Fruit fly (Drosophila melanogaster) whole organism, pupa: ENCODE measurements around the gene CG42577.

Experiments used
- CG10348 ChIP-seq: fragments of 200-800 bp; sonication (Bioruptor generic); IDR thresholded peaks from 2 replicates; pipeline ENCODE4 v1.3.6; 2022; ENCODE audit warnings: missing biosample characterization, missing genetic modification characterization
- CG12605 ChIP-seq: fragments of 200-800 bp; sonication (Bioruptor generic); IDR thresholded peaks from 2 replicates; pipeline ENCODE4 v1.3.6; 2022; ENCODE audit warnings: missing biosample characterization, missing genetic modification characterization
- CG13204 ChIP-seq: fragments of 200-800 bp; sonication (Bioruptor generic); optimal IDR thresholded peaks from 2 replicates; lab custom pipeline; 2018; ENCODE audit warnings: missing biosample characterization, mild to moderate bottlenecking, missing genetic modification characterization, moderate library complexity
- CG14655 ChIP-seq: fragments of 200-800 bp; sonication (Bioruptor generic); optimal IDR thresholded peaks from 3 replicates; lab custom pipeline; 2017; ENCODE audit warnings: mild to moderate bottlenecking, missing biosample characterization, missing genetic modification reagents, missing genetic modification characterization
- CG15710 ChIP-seq: fragments of 200-800 bp; sonication (Bioruptor generic); optimal IDR thresholded peaks from 2 replicates; lab custom pipeline; 2018; ENCODE audit warnings: missing biosample characterization, mild to moderate bottlenecking, missing genetic modification characterization, moderate library complexity
- CG17806 ChIP-seq: fragments of 200-800 bp; sonication (Bioruptor generic); optimal IDR thresholded peaks from 2 replicates; lab custom pipeline; 2018; ENCODE audit warnings: missing biosample characterization, mild to moderate bottlenecking, missing genetic modification characterization, moderate library complexity
- CG32121 ChIP-seq: fragments of 200-800 bp; sonication (Bioruptor generic); IDR thresholded peaks from 2 replicates; pipeline ENCODE4 v1.3.6; 2022; ENCODE audit warnings: missing biosample characterization, missing genetic modification characterization
- CG34367 ChIP-seq: fragments of 200-800 bp; sonication (Bioruptor generic); optimal IDR thresholded peaks from 2 replicates; lab custom pipeline; 2018; ENCODE audit warnings: missing biosample characterization, mild to moderate bottlenecking, missing genetic modification characterization
- CG4496 ChIP-seq: fragments of 200-800 bp; sonication (Bioruptor generic); IDR thresholded peaks from 3 replicates; pipeline ENCODE4 v1.3.6; 2022; ENCODE audit warnings: missing biosample characterization, missing genetic modification characterization
- CG8159 ChIP-seq: fragments of 200-800 bp; sonication (Bioruptor generic); optimal IDR thresholded peaks from 3 replicates; lab custom pipeline; 2018; ENCODE audit warnings: missing biosample characterization, mild to moderate bottlenecking, missing genetic modification characterization, moderate library complexity
- CG8301 ChIP-seq: fragments of 200-800 bp; sonication (Bioruptor generic); optimal IDR thresholded peaks from 2 replicates; lab custom pipeline; 2018; ENCODE audit warnings: missing biosample characterization, mild to moderate bottlenecking, missing genetic modification characterization
- CG9948 ChIP-seq: fragments of 200-800 bp; sonication (Bioruptor generic); optimal IDR thresholded peaks from 2 replicates; lab custom pipeline; 2018; ENCODE audit warnings: missing biosample characterization, mild to moderate bottlenecking, missing genetic modification characterization, moderate library complexity
- D1 ChIP-seq: fragments of 200-800 bp; sonication (Bioruptor generic); optimal IDR thresholded peaks from 2 replicates; lab custom pipeline; 2018; ENCODE audit warnings: missing biosample characterization, mild to moderate bottlenecking, missing genetic modification characterization, moderate library complexity
- EcR ChIP-seq: fragments of 200-800 bp; sonication (Bioruptor generic); optimal IDR thresholded peaks from 3 replicates; lab custom pipeline; 2019; ENCODE audit warnings: missing biosample characterization, missing genetic modification characterization, mild to moderate bottlenecking, moderate library complexity, missing genetic modification reagents
- Ets98B ChIP-seq: fragments of 200-800 bp; sonication (Bioruptor generic); IDR thresholded peaks from 2 replicates; pipeline ENCODE4 v1.3.6; 2022; ENCODE audit warnings: missing biosample characterization, missing genetic modification characterization
- Pif1A ChIP-seq: fragments of 200-800 bp; sonication (Bioruptor generic); optimal IDR thresholded peaks from 3 replicates; lab custom pipeline; 2016; ENCODE audit warnings: missing biosample characterization, missing genetic modification characterization
- Pif1B ChIP-seq: fragments of 200-800 bp; sonication (Bioruptor generic); optimal IDR thresholded peaks from 3 replicates; lab custom pipeline; 2016; ENCODE audit warnings: missing biosample characterization, missing genetic modification characterization
- Snoo ChIP-seq: fragments of 200-800 bp; sonication (Bioruptor generic); optimal IDR thresholded peaks from 3 replicates; lab custom pipeline; 2017; ENCODE audit warnings: missing biosample characterization, mild to moderate bottlenecking, missing genetic modification characterization, inconsistent platforms
- fd96Ca ChIP-seq: fragments of 200-800 bp; sonication (Bioruptor generic); IDR thresholded peaks from 3 replicates; pipeline ENCODE4 v1.3.6; 2022; ENCODE audit warnings: missing biosample characterization, missing genetic modification characterization
- gl ChIP-seq: fragments of 200-800 bp; sonication (Bioruptor generic); optimal IDR thresholded peaks from 2 replicates; lab custom pipeline; 2018; ENCODE audit warnings: missing biosample characterization, mild to moderate bottlenecking, missing genetic modification characterization
- rn ChIP-seq: fragments of 200-800 bp; sonication (Bioruptor generic); IDR thresholded peaks from 2 replicates; pipeline ENCODE4 v1.3.6; 2022; ENCODE audit warnings: missing biosample characterization, missing genetic modification characterization

CG42577 gene

DNA sequence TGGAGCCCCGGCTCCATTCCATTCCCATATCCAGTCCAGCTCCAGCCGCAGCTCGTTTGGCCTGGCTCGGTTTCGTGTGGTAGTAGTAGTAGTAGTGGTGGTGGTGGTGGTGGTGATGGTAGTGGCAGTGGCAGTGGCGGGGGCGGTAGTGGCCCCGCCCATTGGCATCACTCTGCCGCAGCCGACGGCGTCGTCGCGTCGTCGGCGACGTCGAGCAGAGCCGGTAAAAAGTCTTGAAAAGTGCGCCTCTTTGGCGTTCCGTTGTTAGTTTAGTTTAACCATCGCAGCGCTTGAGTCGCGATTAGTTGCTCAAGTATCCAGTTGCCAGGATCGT, 19.5 kb upstream of the CG42577 start, which contains the start of gene obst-A:
TSS of gene obst-A (plus strand) at position 248 of the 334 bp plus-strand sequence.
- TF ChIP-seq Ets98B (GFP tag; lab: Robert Waterston, UW) = peak; percentile 35; the same call in 1 of the 2 replicates
- TF ChIP-seq CG32121 (GFP tag; lab: Robert Waterston, UW) = peak; percentile 11; the same call in 1 of the 2 replicates
- no peak for TF ChIP-seq CG8159 (tag; lab: Kevin White, UChicago)
- no peak for TF ChIP-seq CG15710
- TF ChIP-seq CG14655 (GFP tag; lab: Kevin White, UChicago) = no peak
- TF ChIP-seq CG10348 = no peak
- 0 out of 3 replicates have a peak, but pooled peaks have one; percentile 53 for TF ChIP-seq CG4496
- TF ChIP-seq CG17806 = no peak
- TF ChIP-seq gl = no peak
- TF ChIP-seq EcR (GFP tag; lab: Kevin White, UChicago) = peak; percentile 60

DNA sequence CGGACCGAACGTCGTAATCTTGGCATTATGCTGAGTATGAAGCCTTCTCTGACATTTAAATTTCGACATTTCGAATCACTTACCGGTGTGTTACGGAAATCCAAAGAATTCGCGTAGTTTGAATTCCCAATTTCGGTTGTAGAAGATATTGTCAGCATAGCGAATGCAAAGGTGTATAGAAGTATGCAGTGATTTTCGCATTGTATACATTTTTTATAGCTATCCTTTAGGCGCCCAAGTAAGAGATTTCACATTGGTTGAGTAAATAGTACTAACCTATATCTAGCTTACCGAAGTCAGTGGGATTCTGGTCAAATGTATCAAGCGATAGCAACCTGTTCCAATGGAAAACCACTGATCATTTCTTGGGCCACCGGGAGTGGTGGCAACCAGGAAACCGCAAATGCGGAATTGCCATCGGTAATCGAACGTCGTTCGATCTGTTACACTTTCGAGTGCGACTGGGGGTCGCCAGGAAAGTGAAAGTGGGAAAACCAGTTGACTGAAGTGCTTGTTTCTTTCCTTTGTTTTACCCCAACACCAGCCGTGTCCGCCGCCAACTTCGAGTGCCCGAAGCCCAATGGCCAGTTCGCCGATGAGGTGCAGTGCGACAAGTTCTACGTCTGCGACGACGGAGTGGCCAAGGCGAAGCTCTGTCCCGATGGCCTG, 18.4 kb upstream of the CG42577 start:
- TF ChIP-seq CG8159 (tag; lab: Kevin White, UChicago) = no peak
- TF ChIP-seq rn (GFP tag; lab: Robert Waterston, UW) = no peak
- TF ChIP-seq fd96Ca = no peak
- no peak for TF ChIP-seq CG17806
- TF ChIP-seq CG13204 (GFP tag; lab: Kevin White, UChicago) = no peak
- TF ChIP-seq Pif1B (GFP tag; lab: Kevin White, UChicago) = no peak
- TF ChIP-seq Pif1A (GFP tag; lab: Kevin White, UChicago) = no peak
- no peak for TF ChIP-seq CG14655 (GFP tag; lab: Kevin White, UChicago)
- no peak for TF ChIP-seq CG15710

DNA sequence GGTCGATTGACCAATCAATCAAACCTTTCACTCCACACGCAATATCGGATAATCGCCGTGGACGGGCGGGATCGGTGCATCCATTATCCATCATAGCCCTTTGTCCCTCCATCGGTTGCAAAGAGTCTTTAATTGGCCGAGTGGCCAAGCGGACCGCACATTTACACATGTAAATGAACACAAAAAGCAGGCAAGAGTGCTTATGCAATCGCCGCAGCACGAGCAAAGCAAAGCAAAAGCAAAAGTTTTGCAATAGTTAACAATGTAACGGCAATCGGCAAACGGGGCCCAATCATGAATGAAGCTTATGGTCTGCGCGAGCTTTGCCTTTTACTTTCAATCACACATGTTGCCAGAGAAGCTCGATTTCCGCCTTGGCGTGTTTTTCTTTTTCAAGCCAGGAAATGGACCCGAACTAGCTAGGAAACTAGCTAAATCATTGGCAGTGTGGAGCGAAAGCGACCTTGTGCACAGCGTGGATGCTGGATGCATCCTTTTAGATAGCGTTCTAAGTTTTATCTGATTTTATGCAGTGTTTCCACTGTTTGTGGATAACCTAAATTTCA, 15.7 kb upstream of the CG42577 start:
- TF ChIP-seq Pif1B (GFP tag; lab: Kevin White, UChicago) = no peak
- no peak for TF ChIP-seq fd96Ca
- TF ChIP-seq D1 = no peak
- TF ChIP-seq rn (GFP tag; lab: Robert Waterston, UW) = no peak
- TF ChIP-seq CG32121 (GFP tag; lab: Robert Waterston, UW) = no peak
- TF ChIP-seq CG14655 (GFP tag; lab: Kevin White, UChicago) = no peak
- no peak for TF ChIP-seq CG34367 (tag; lab: Kevin White, UChicago)
- no peak for TF ChIP-seq CG8301
- TF ChIP-seq CG8159 (tag; lab: Kevin White, UChicago) = no peak
- TF ChIP-seq EcR (GFP tag; lab: Kevin White, UChicago) = no peak
- TF ChIP-seq CG9948 (tag; lab: Kevin White, UChicago) = no peak
- no peak for TF ChIP-seq gl
- TF ChIP-seq CG12605 (GFP tag; lab: Robert Waterston, UW) = no peak
- no peak for TF ChIP-seq Ets98B (GFP tag; lab: Robert Waterston, UW)
- TF ChIP-seq CG13204 (GFP tag; lab: Kevin White, UChicago) = no peak
- no peak for TF ChIP-seq CG10348
- TF ChIP-seq Snoo (tag; lab: Kevin White, UChicago) = no peak

DNA sequence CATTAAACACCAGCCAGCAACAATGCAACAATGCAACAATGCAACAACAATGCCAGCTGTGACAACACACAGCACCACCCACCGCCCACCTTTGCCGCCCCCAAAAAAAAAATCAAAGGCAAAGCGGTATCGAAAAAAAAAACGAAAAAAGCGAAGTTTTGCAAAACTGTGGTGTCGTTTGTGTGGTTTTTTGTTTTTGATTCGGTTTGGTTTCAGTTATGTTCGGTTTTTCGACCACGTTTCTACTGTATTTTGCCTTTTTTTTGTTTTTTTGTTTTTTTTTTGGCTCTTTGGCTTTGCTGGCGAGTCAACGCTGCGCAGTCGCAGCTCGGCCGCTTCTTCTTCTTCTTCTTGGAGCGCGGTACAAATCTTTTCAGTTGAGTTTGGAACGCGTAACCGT, 14.8 kb upstream of the CG42577 start, which contains the start of gene Peritrophin-A:
TSS of gene Peritrophin-A (plus strand) at position 370 of the 400 bp plus-strand sequence.
- TF ChIP-seq CG8301 (no peak), CG4496 (peak; percentile 75; the same call in 2 of the 3 replicates), CG12605 (GFP tag; lab: Robert Waterston, UW) (peak; percentile 80), Ets98B (GFP tag; lab: Robert Waterston, UW) (peak; percentile 62), CG32121 (GFP tag; lab: Robert Waterston, UW) (peak; percentile 79), EcR (GFP tag; lab: Kevin White, UChicago) (no peak), CG8159 (tag; lab: Kevin White, UChicago) (no peak), Snoo (tag; lab: Kevin White, UChicago) (peak; percentile 62), D1 (no peak), Pif1A (GFP tag; lab: Kevin White, UChicago) (peak; percentile 30), CG14655 (GFP tag; lab: Kevin White, UChicago) (no peak), rn (GFP tag; lab: Robert Waterston, UW) (peak; percentile 39; the same call in 1 of the 2 replicates), fd96Ca (peak; percentile 67; the same call in 2 of the 3 replicates), CG15710 (no peak)

DNA sequence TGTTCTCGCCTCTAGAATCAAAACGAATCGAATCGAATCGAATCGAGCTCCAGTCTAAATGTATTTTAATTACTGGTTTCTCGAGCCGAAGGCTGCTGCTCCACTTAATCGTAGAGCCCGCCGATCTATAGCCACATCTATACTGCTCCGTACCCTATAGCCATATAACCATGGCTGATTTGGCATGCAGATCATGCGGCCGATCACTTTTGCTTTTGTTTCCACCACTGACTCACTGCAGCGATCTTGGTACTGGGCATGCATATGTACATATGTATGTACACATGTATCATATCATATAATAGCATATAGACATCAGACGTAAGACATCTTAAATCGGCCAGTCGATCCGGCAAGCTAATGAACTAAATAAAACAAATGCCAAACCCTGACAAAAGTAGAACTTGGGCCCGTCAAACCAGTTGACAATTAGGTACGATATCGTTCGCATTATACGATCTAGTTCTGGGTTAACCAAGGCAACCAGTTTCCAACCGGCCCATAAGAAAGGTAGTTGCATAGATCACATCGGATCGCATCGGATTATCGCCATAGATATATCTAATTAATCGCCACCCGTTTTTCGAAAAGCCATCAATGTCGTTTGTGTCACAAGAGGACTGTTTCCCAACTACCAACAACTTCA, 13.7 kb upstream of the CG42577 start:
- TF ChIP-seq rn (GFP tag; lab: Robert Waterston, UW) = no peak

DNA sequence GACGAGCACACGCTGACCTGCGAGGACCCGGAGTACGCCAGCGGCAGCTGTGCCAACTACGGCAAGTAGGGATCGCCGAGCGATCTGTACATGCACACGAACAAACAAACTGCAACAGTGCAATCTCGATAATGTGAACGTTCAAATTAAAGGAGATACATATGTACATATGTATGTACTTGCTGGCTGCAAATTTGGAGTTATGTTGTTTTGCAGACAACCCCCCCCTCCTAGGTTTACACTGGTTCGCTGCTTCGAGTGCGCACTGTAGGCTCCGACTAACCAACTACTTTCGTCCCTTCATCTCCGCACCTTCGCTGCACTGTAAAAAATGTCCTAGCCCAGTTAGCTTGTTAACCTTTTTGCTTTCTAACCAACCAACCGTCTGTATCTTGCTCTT, 11.3 kb upstream of the CG42577 start:
- TF ChIP-seq rn (GFP tag; lab: Robert Waterston, UW) (0 out of 2 replicates have a peak, but pooled peaks have one; percentile 16), EcR (GFP tag; lab: Kevin White, UChicago) (no peak), CG4496 (peak; percentile 61; the same call in 2 of the 3 replicates), CG14655 (GFP tag; lab: Kevin White, UChicago) (no peak), CG9948 (tag; lab: Kevin White, UChicago) (peak; percentile 42), Pif1B (GFP tag; lab: Kevin White, UChicago) (no peak), CG17806 (peak; percentile 27), gl (no peak), Snoo (tag; lab: Kevin White, UChicago) (no peak), Pif1A (GFP tag; lab: Kevin White, UChicago) (no peak), fd96Ca (peak; percentile 71; the same call in 2 of the 3 replicates), CG13204 (GFP tag; lab: Kevin White, UChicago) (no peak), D1 (no peak), CG8301 (peak; percentile 2), CG12605 (GFP tag; lab: Robert Waterston, UW) (peak; percentile 24; the same call in 1 of the 2 replicates), CG8159 (tag; lab: Kevin White, UChicago) (peak; percentile 3), CG34367 (tag; lab: Kevin White, UChicago) (peak; percentile 3), CG10348 (no peak), CG15710 (peak; percentile 39), CG32121 (GFP tag; lab: Robert Waterston, UW) (no peak), Ets98B (GFP tag; lab: Robert Waterston, UW) (peak; percentile 38; the same call in 1 of the 2 replicates)
